Worm (Caenorhabditis elegans) whole organism, L2 larva: ENCODE results near the gene srg-40.

ENCODE experiments used
- unc-39 ChIP-seq: fragments of 150-350 bp; optimal IDR thresholded peaks from 2 replicates; lab custom pipeline; 2014; ENCODE audit warnings: missing biosample characterization, missing genetic modification characterization
- unc-62 ChIP-seq: fragments of 150-350 bp; optimal IDR thresholded peaks from 2 replicates; lab custom pipeline; 2014; ENCODE audit warnings: missing biosample characterization, missing genetic modification reagents, missing genetic modification characterization

ce11 chrV:11122466-11122865 is 41.9 kb downstream of the srg-40 start, which contains the start of gene mboa-2:
- TF ChIP-seq unc-62, result no peak
- TF ChIP-seq unc-39 (tag; lab: Kevin White, UChicago), result no peak
